Worm (Caenorhabditis elegans) whole organism, L4 larva: ENCODE results near the gene dlc-2.

Experiments
- ama-1 ChIP-seq: fragments of 150-350 bp; optimal IDR thresholded peaks from 2 replicates; lab custom pipeline; 2014; ENCODE audit warnings: inconsistent platforms, mixed read lengths
- nhr-76 ChIP-seq: fragments of 150-350 bp; optimal IDR thresholded peaks from 2 replicates; lab custom pipeline; 2014; ENCODE audit warnings: missing biosample characterization, missing genetic modification characterization
- skn-1 ChIP-seq: fragments of 150-350 bp; optimal IDR thresholded peaks from 2 replicates; lab custom pipeline; 2014; ENCODE audit warnings: missing biosample characterization, missing genetic modification characterization

ce11 chrIV:12157915-12158314, 46.5 kb upstream of the dlc-2 start:
- TF ChIP-seq skn-1 (tag; lab: Kevin White, UChicago) (no peak), nhr-76 (tag; lab: Kevin White, UChicago) (no peak), ama-1 (no peak)
